Fruit fly (Drosophila melanogaster) whole organism, pupa: ENCODE data around the gene CG14570.

Experiments used
- CG13204 ChIP-seq: fragments of 200-800 bp; sonication (Bioruptor generic); optimal IDR thresholded peaks from 2 replicates; lab custom pipeline; 2018; ENCODE audit warnings: missing biosample characterization, mild to moderate bottlenecking, missing genetic modification characterization, moderate library complexity
- CG14655 ChIP-seq: fragments of 200-800 bp; sonication (Bioruptor generic); optimal IDR thresholded peaks from 3 replicates; lab custom pipeline; 2017; ENCODE audit warnings: mild to moderate bottlenecking, missing biosample characterization, missing genetic modification reagents, missing genetic modification characterization
- CG15710 ChIP-seq: fragments of 200-800 bp; sonication (Bioruptor generic); optimal IDR thresholded peaks from 2 replicates; lab custom pipeline; 2018; ENCODE audit warnings: missing biosample characterization, mild to moderate bottlenecking, missing genetic modification characterization, moderate library complexity
- CG32121 ChIP-seq: fragments of 200-800 bp; sonication (Bioruptor generic); IDR thresholded peaks from 2 replicates; pipeline ENCODE4 v1.3.6; 2022; ENCODE audit warnings: missing biosample characterization, missing genetic modification characterization
- CG4496 ChIP-seq: fragments of 200-800 bp; sonication (Bioruptor generic); IDR thresholded peaks from 3 replicates; pipeline ENCODE4 v1.3.6; 2022; ENCODE audit warnings: missing biosample characterization, missing genetic modification characterization
- CG8159 ChIP-seq: fragments of 200-800 bp; sonication (Bioruptor generic); optimal IDR thresholded peaks from 3 replicates; lab custom pipeline; 2018; ENCODE audit warnings: missing biosample characterization, mild to moderate bottlenecking, missing genetic modification characterization, moderate library complexity
- CG8301 ChIP-seq: fragments of 200-800 bp; sonication (Bioruptor generic); optimal IDR thresholded peaks from 2 replicates; lab custom pipeline; 2018; ENCODE audit warnings: missing biosample characterization, mild to moderate bottlenecking, missing genetic modification characterization
- CG9948 ChIP-seq: fragments of 200-800 bp; sonication (Bioruptor generic); optimal IDR thresholded peaks from 2 replicates; lab custom pipeline; 2018; ENCODE audit warnings: missing biosample characterization, mild to moderate bottlenecking, missing genetic modification characterization, moderate library complexity
- D1 ChIP-seq: fragments of 200-800 bp; sonication (Bioruptor generic); optimal IDR thresholded peaks from 2 replicates; lab custom pipeline; 2018; ENCODE audit warnings: missing biosample characterization, mild to moderate bottlenecking, missing genetic modification characterization, moderate library complexity
- EcR ChIP-seq: fragments of 200-800 bp; sonication (Bioruptor generic); optimal IDR thresholded peaks from 3 replicates; lab custom pipeline; 2019; ENCODE audit warnings: missing biosample characterization, missing genetic modification characterization, mild to moderate bottlenecking, moderate library complexity, missing genetic modification reagents
- Pif1A ChIP-seq: fragments of 200-800 bp; sonication (Bioruptor generic); optimal IDR thresholded peaks from 3 replicates; lab custom pipeline; 2016; ENCODE audit warnings: missing biosample characterization, missing genetic modification characterization
- Pif1B ChIP-seq: fragments of 200-800 bp; sonication (Bioruptor generic); optimal IDR thresholded peaks from 3 replicates; lab custom pipeline; 2016; ENCODE audit warnings: missing biosample characterization, missing genetic modification characterization
- Snoo ChIP-seq: fragments of 200-800 bp; sonication (Bioruptor generic); optimal IDR thresholded peaks from 3 replicates; lab custom pipeline; 2017; ENCODE audit warnings: missing biosample characterization, mild to moderate bottlenecking, missing genetic modification characterization, inconsistent platforms
- rn ChIP-seq: fragments of 200-800 bp; sonication (Bioruptor generic); IDR thresholded peaks from 2 replicates; pipeline ENCODE4 v1.3.6; 2022; ENCODE audit warnings: missing biosample characterization, missing genetic modification characterization

dm6 chr3L:21770328-21770727 lies 40.1 kb upstream of the CG14570 start, which contains the start of gene Syn1:
- TF ChIP-seq D1 (no peak), CG4496 (GFP tag; lab: Robert Waterston, UW) (peak; percentile 41; the same call in 2 of the 3 replicates), EcR (GFP tag; lab: Kevin White, UChicago) (no peak), rn (GFP tag; lab: Robert Waterston, UW) (no peak), Snoo (tag; lab: Kevin White, UChicago) (no peak), Pif1B (GFP tag; lab: Kevin White, UChicago) (no peak), CG8301 (tag; lab: Kevin White, UChicago) (no peak), CG14655 (GFP tag; lab: Kevin White, UChicago) (no peak), CG13204 (GFP tag; lab: Kevin White, UChicago) (no peak), CG8159 (tag; lab: Kevin White, UChicago) (no peak), CG32121 (GFP tag; lab: Robert Waterston, UW) (no peak), CG15710 (tag; lab: Kevin White, UChicago) (no peak), Pif1A (no peak), CG9948 (tag; lab: Kevin White, UChicago) (no peak)
